ENCODE assay signal across 5 fruit fly cellular contexts in the genomic region with DNA sequence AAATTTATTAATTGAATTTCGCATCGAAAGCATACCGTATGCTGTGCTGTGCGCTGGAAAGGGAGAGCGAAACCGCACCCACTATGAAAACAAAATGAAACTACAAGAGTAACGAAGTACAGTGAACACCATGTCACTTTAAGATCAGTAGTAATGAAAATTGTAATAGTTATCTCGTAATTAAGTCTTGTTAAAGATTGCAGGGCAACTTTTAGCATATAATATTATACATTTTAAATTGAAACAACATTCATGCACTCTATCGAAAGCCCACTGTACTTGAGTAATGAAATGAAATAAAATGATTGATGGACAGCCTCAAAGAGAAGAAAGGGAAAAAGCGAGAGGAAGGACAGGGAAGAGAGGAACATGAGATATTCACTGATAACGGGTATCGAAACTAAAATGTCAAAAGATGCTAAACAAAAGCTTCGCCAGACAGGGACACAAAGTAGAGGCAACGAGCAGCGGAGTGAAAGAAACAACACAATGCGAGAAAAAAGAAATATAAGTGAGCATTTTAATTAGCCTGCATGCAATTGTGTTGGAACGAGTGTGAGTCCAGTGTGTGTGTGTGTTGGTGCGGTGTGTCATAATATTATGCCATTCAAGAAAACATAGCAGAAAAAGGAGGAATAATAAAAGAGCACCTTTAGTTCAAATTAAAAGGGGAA.
TF ChIP-seq lines count a peak whose summit lies in the region.

No protein-coding gene starts in this region.

- no peak for TF ChIP-seq CTCF in whole organism, embryonic (GFP tag; optimal IDR thresholded peaks at IDR 0.05; lab: Kevin White, UChicago)

TF ChIP-seq in whole organism, adult, 20 proteins besides CTCF, POLR2A, EP300 and RAD21 (continues in another document):
- TF ChIP-seq Clk (GFP tag; optimal IDR thresholded peaks at IDR 0.05; lab: Kevin White, UChicago) (peak; percentile 20), cnc (optimal IDR thresholded peaks at IDR 0.05; lab: Kevin White, UChicago) (no peak), toe (GFP tag; optimal IDR thresholded peaks at IDR 0.05; lab: Kevin White, UChicago) (peak; percentile 73), cic (GFP tag; optimal IDR thresholded peaks at IDR 0.05; lab: Kevin White, UChicago) (peak; percentile 7), CG7045 (GFP tag; optimal IDR thresholded peaks at IDR 0.05; lab: Kevin White, UChicago) (peak; percentile 77), Hr96 (GFP tag; optimal IDR thresholded peaks at IDR 0.05; lab: Kevin White, UChicago) (peak; percentile 86), kay (GFP tag; lab: Kevin White, UChicago; ENCODE audit: borderline replicate concordance) (no peak), CG33017 (tag; optimal IDR thresholded peaks at IDR 0.05; lab: Kevin White, UChicago) (peak; percentile 95), bab1 (GFP tag; optimal IDR thresholded peaks at IDR 0.05; lab: Kevin White, UChicago) (peak; percentile 99), CG11617 (GFP tag; optimal IDR thresholded peaks at IDR 0.05; lab: Kevin White, UChicago) (peak; percentile 88), pad (GFP tag; optimal IDR thresholded peaks at IDR 0.05; lab: Kevin White, UChicago) (peak; percentile 81), CG5204 (GFP tag; optimal IDR thresholded peaks at IDR 0.05; lab: Kevin White, UChicago) (peak; percentile 77), tj (GFP tag; optimal IDR thresholded peaks at IDR 0.05; lab: Kevin White, UChicago) (peak; percentile 82), Crg-1 (GFP tag; optimal IDR thresholded peaks at IDR 0.05; lab: Kevin White, UChicago) (peak; percentile 83), CG14711 (tag; optimal IDR thresholded peaks at IDR 0.05; lab: Kevin White, UChicago) (peak; percentile 95), CG12768 (GFP tag; optimal IDR thresholded peaks at IDR 0.05; lab: Kevin White, UChicago) (peak; percentile 65)

TF ChIP-seq in whole organism, embryonic, 481 proteins besides CTCF, POLR2A, EP300 and RAD21 (continues in another document):
- peak; percentile 76; the same call in 2 of the 3 replicates for TF ChIP-seq ken (GFP tag; IDR thresholded peaks at IDR 0.05; lab: Robert Waterston, UW)
- TF ChIP-seq hbn (GFP tag; IDR thresholded peaks at IDR 0.05; lab: Robert Waterston, UW; ENCODE audit: partially characterized antibody): no peak
- TF ChIP-seq CG13775 (GFP tag; optimal IDR thresholded peaks at IDR 0.05; lab: Kevin White, UChicago): peak; percentile 44
- no peak for TF ChIP-seq pan (optimal IDR thresholded peaks at IDR 0.05; lab: Kevin White, UChicago)
- TF ChIP-seq pan (GFP tag; optimal IDR thresholded peaks at IDR 0.05 in 1 of 2, IDR thresholded peaks at IDR 0.05 in 1 of 2): peak in 1 of 2 experiments; percentile 82
- no peak for TF ChIP-seq usp (GFP tag; optimal IDR thresholded peaks at IDR 0.05; lab: Kevin White, UChicago)
- TF ChIP-seq CG3838 (GFP tag; optimal IDR thresholded peaks at IDR 0.05; lab: Kevin White, UChicago): peak; percentile 19
- peak; percentile 38; the same call in 1 of the 2 replicates for TF ChIP-seq CG10321 (GFP tag; IDR thresholded peaks at IDR 0.05; lab: Robert Waterston, UW)
- TF ChIP-seq tgo (GFP tag; IDR thresholded peaks at IDR 0.05; lab: Robert Waterston, UW): peak; percentile 83
- peak; percentile 59 for TF ChIP-seq Hand (GFP tag; optimal IDR thresholded peaks at IDR 0.05; lab: Kevin White, UChicago)
- no peak for TF ChIP-seq kni (GFP tag; optimal IDR thresholded peaks at IDR 0.05; lab: Kevin White, UChicago)
- peak; percentile 71 for TF ChIP-seq Hr3 (GFP tag; optimal IDR thresholded peaks at IDR 0.05; lab: Kevin White, UChicago)
- TF ChIP-seq grau (tag; optimal IDR thresholded peaks at IDR 0.05; lab: Kevin White, UChicago): peak; percentile 95
- no peak for TF ChIP-seq fd64A (GFP tag; optimal IDR thresholded peaks at IDR 0.05; lab: Kevin White, UChicago)
- TF ChIP-seq Ptx1 (GFP tag; IDR thresholded peaks at IDR 0.05; lab: Robert Waterston, UW): peak; percentile 81
- TF ChIP-seq CG12391 (tag; optimal IDR thresholded peaks at IDR 0.05; lab: Kevin White, UChicago): peak; percentile 80

TF ChIP-seq in whole organism, prepupa, 60 proteins besides CTCF, POLR2A, EP300 and RAD21 (continues in another document):
- peak; percentile 98 for TF ChIP-seq Eip78C (GFP tag; lab: Kevin White, UChicago)
- TF ChIP-seq CG15336 (GFP tag; IDR thresholded peaks at IDR 0.05; lab: Robert Waterston, UW): peak; percentile 89
- peak; percentile 92 for TF ChIP-seq Smox (GFP tag; optimal IDR thresholded peaks at IDR 0.05; lab: Kevin White, UChicago)
- peak; percentile 92 for TF ChIP-seq Sox102F (GFP tag; optimal IDR thresholded peaks at IDR 0.05; lab: Kevin White, UChicago)
- TF ChIP-seq dsx (GFP tag; optimal IDR thresholded peaks at IDR 0.05; lab: Kevin White, UChicago; ENCODE audit: poor library complexity, severe bottlenecking): peak; percentile 88
- peak; percentile 89 for TF ChIP-seq achi (GFP tag; optimal IDR thresholded peaks at IDR 0.05; lab: Kevin White, UChicago)
- TF ChIP-seq Lpt (GFP tag; optimal IDR thresholded peaks at IDR 0.05; lab: Kevin White, UChicago): peak; percentile 78
- TF ChIP-seq fd85E (GFP tag; optimal IDR thresholded peaks at IDR 0.05; lab: Kevin White, UChicago): peak; percentile 49
- peak; percentile 76 to 93 for TF ChIP-seq ss (GFP tag; optimal IDR thresholded peaks at IDR 0.05; lab: Kevin White, UChicago)
- peak; percentile 94 for TF ChIP-seq OdsH (GFP tag; optimal IDR thresholded peaks at IDR 0.05; lab: Kevin White, UChicago)
- TF ChIP-seq Sox15 (GFP tag; optimal IDR thresholded peaks at IDR 0.05; lab: Kevin White, UChicago): peak; percentile 91
- TF ChIP-seq CG8319 (GFP tag; optimal IDR thresholded peaks at IDR 0.05; lab: Kevin White, UChicago): peak; percentile 65
- TF ChIP-seq esn (GFP tag; optimal IDR thresholded peaks at IDR 0.05; lab: Kevin White, UChicago): peak; percentile 95
- peak; percentile 90 for TF ChIP-seq CG32006 (GFP tag; optimal IDR thresholded peaks at IDR 0.05; lab: Kevin White, UChicago)
- peak; percentile 81 for TF ChIP-seq CG7368 (GFP tag; optimal IDR thresholded peaks at IDR 0.05; lab: Kevin White, UChicago)
- TF ChIP-seq net (GFP tag; optimal IDR thresholded peaks at IDR 0.05; lab: Kevin White, UChicago): peak; percentile 90
- peak; percentile 94 for TF ChIP-seq acj6 (GFP tag; optimal IDR thresholded peaks at IDR 0.05; lab: Kevin White, UChicago)

TF ChIP-seq in whole organism, pupa, 21 proteins besides CTCF, POLR2A, EP300 and RAD21 (continues in another document):
- TF ChIP-seq Pif1B (GFP tag; optimal IDR thresholded peaks at IDR 0.05; lab: Kevin White, UChicago): peak; percentile 89
- TF ChIP-seq D1 (tag; optimal IDR thresholded peaks at IDR 0.05; lab: Kevin White, UChicago): no peak
- peak; percentile 74 for TF ChIP-seq CG14655 (GFP tag; optimal IDR thresholded peaks at IDR 0.05; lab: Kevin White, UChicago)
- TF ChIP-seq Pif1A (GFP tag; optimal IDR thresholded peaks at IDR 0.05; lab: Kevin White, UChicago): peak; percentile 92
- TF ChIP-seq CG9948 (tag; optimal IDR thresholded peaks at IDR 0.05; lab: Kevin White, UChicago): peak; percentile 79
- peak; percentile 65 for TF ChIP-seq rn (GFP tag; IDR thresholded peaks at IDR 0.05; lab: Robert Waterston, UW)
- peak; percentile 84 for TF ChIP-seq CG34367 (tag; optimal IDR thresholded peaks at IDR 0.05; lab: Kevin White, UChicago)
- TF ChIP-seq gl (tag; optimal IDR thresholded peaks at IDR 0.05; lab: Kevin White, UChicago): peak; percentile 67
- peak; percentile 87 for TF ChIP-seq CG15710 (tag; optimal IDR thresholded peaks at IDR 0.05; lab: Kevin White, UChicago)
- TF ChIP-seq EcR (GFP tag; optimal IDR thresholded peaks at IDR 0.05; lab: Kevin White, UChicago): peak; percentile 8
- peak; percentile 78 for TF ChIP-seq CG13204 (GFP tag; optimal IDR thresholded peaks at IDR 0.05; lab: Kevin White, UChicago)
- peak; percentile 95 for TF ChIP-seq CG12605 (GFP tag; IDR thresholded peaks at IDR 0.05; lab: Robert Waterston, UW)
- peak; percentile 90 for TF ChIP-seq CG32121 (GFP tag; IDR thresholded peaks at IDR 0.05; lab: Robert Waterston, UW)
- TF ChIP-seq CG4496 (GFP tag; IDR thresholded peaks at IDR 0.05; lab: Robert Waterston, UW): peak; percentile 93
- TF ChIP-seq CG8159 (tag; optimal IDR thresholded peaks at IDR 0.05; lab: Kevin White, UChicago): peak; percentile 84
- peak; percentile 80 for TF ChIP-seq CG17806 (tag; optimal IDR thresholded peaks at IDR 0.05; lab: Kevin White, UChicago)
- 0 out of 3 replicates have a peak, but pooled peaks have one; percentile 17 for TF ChIP-seq fd96Ca (GFP tag; IDR thresholded peaks at IDR 0.05; lab: Robert Waterston, UW)
- TF ChIP-seq CG8301 (tag; optimal IDR thresholded peaks at IDR 0.05; lab: Kevin White, UChicago): peak; percentile 70

TF ChIP-seq in whole organism, wandering third instar larva, 38 proteins besides CTCF, POLR2A, EP300 and RAD21 (continues in another document):
- no peak for TF ChIP-seq jim (GFP tag; optimal IDR thresholded peaks at IDR 0.05; lab: Kevin White, UChicago)
- TF ChIP-seq Jra (GFP tag; optimal IDR thresholded peaks at IDR 0.05; lab: Kevin White, UChicago): peak; percentile 67
- TF ChIP-seq HLH106 (tag; optimal IDR thresholded peaks at IDR 0.05; lab: Kevin White, UChicago): peak; percentile 86
- no peak for TF ChIP-seq Dif (GFP tag; optimal IDR thresholded peaks at IDR 0.05; lab: Kevin White, UChicago; ENCODE audit: partially characterized antibody)
- peak; percentile 70 for TF ChIP-seq woc (GFP tag; optimal IDR thresholded peaks at IDR 0.05; lab: Kevin White, UChicago)
- TF ChIP-seq psq (GFP tag; optimal IDR thresholded peaks at IDR 0.05; lab: Kevin White, UChicago): peak; percentile 88
- TF ChIP-seq Rel (GFP tag; optimal IDR thresholded peaks at IDR 0.05; lab: Kevin White, UChicago): no peak
- peak; percentile 16 for TF ChIP-seq Rel (tag; optimal IDR thresholded peaks at IDR 0.05; lab: Kevin White, UChicago)
- TF ChIP-seq sage (GFP tag; optimal IDR thresholded peaks at IDR 0.05; lab: Kevin White, UChicago): peak; percentile 43
- TF ChIP-seq dl (GFP tag; optimal IDR thresholded peaks at IDR 0.05; lab: Kevin White, UChicago; ENCODE audit: insufficient read depth in 1 of 2, partially characterized antibody in 2 of 2): no peak
- peak; percentile 54 to 94 for TF ChIP-seq foxo (GFP tag; optimal IDR thresholded peaks at IDR 0.05; lab: Kevin White, UChicago)
- TF ChIP-seq Myc (optimal IDR thresholded peaks at IDR 0.05; lab: Kevin White, UChicago): no peak
- no peak for TF ChIP-seq tai (GFP tag; optimal IDR thresholded peaks at IDR 0.05; lab: Kevin White, UChicago)
- TF ChIP-seq br (GFP tag; optimal IDR thresholded peaks at IDR 0.05; lab: Kevin White, UChicago): peak; percentile 88
- TF ChIP-seq CG9705 (GFP tag; optimal IDR thresholded peaks at IDR 0.05; lab: Kevin White, UChicago): peak; percentile 29
- TF ChIP-seq CG32264 (GFP tag; optimal IDR thresholded peaks at IDR 0.05; lab: Kevin White, UChicago): peak; percentile 48
- peak; percentile 89 for TF ChIP-seq Hnf4 (GFP tag; optimal IDR thresholded peaks at IDR 0.05; lab: Kevin White, UChicago)
- TF ChIP-seq Vsx2 (GFP tag; optimal IDR thresholded peaks at IDR 0.05; lab: Kevin White, UChicago; ENCODE audit: partially characterized antibody): peak; percentile 82
- no peak for TF ChIP-seq Mio (GFP tag; optimal IDR thresholded peaks at IDR 0.05; lab: Kevin White, UChicago)
- no peak for TF ChIP-seq CrebA (GFP tag; optimal IDR thresholded peaks at IDR 0.05; lab: Kevin White, UChicago; ENCODE audit: borderline replicate concordance)
- TF ChIP-seq N (GFP tag; optimal IDR thresholded peaks at IDR 0.05; lab: Kevin White, UChicago): no peak
